Fruit fly (Drosophila melanogaster) whole organism, embryonic: Measurements from ENCODE around the gene APC4.
A peak's percentile ranks its signal among the peaks of the same experiment; 100 is the strongest.

ENCODE experiments used
- BtbVII ChIP-seq: fragments of 200-800 bp; sonication (Bioruptor generic); optimal IDR thresholded peaks from 3 replicates; lab custom pipeline; 2017; ENCODE audit warnings: missing biosample characterization, mild to moderate bottlenecking, missing genetic modification characterization
- Bteb2 ChIP-seq: fragments of 200-800 bp; sonication (Bioruptor generic); optimal IDR thresholded peaks from 2 replicates; lab custom pipeline; 2016; ENCODE audit warnings: missing biosample characterization, missing genetic modification characterization
- CG1024 ChIP-seq: fragments of 200-800 bp; sonication (Bioruptor generic); IDR thresholded peaks from 2 replicates; pipeline ENCODE4 v1.3.6; 2022; ENCODE audit warnings: missing biosample characterization, missing genetic modification characterization
- CG10543 ChIP-seq: fragments of 200-800 bp; sonication (Bioruptor generic); optimal IDR thresholded peaks from 3 replicates; lab custom pipeline; 2017; ENCODE audit warnings: missing biosample characterization, mild to moderate bottlenecking, missing genetic modification characterization, moderate library complexity
- CG12299 ChIP-seq: fragments of 200-800 bp; sonication (Bioruptor generic); optimal IDR thresholded peaks from 2 replicates; lab custom pipeline; 2018; ENCODE audit warnings: missing biosample characterization, mild to moderate bottlenecking, missing genetic modification characterization
- CG14050 ChIP-seq: fragments of 200-800 bp; sonication (Bioruptor generic); IDR thresholded peaks from 3 replicates; pipeline ENCODE4 v1.3.6; 2022; ENCODE audit warnings: missing biosample characterization, missing genetic modification characterization
- CG15696 ChIP-seq: fragments of 200-800 bp; sonication (Bioruptor generic); optimal IDR thresholded peaks from 2 replicates; lab custom pipeline; 2019; ENCODE audit warnings: missing biosample characterization, mild to moderate bottlenecking, missing genetic modification characterization, moderate library complexity
- CG1602 ChIP-seq: fragments of 200-800 bp; sonication (Bioruptor generic); optimal IDR thresholded peaks from 3 replicates; lab custom pipeline; 2016; ENCODE audit warnings: missing biosample characterization, missing genetic modification characterization
- CG1647 ChIP-seq: fragments of 200-800 bp; sonication (Bioruptor generic); optimal IDR thresholded peaks from 3 replicates; lab custom pipeline; 2016; ENCODE audit warnings: missing biosample characterization, missing genetic modification characterization
- CG17361 ChIP-seq: fragments of 200-800 bp; sonication (Bioruptor generic); IDR thresholded peaks from 3 replicates; pipeline ENCODE4 v1.3.6; 2022; ENCODE audit warnings: missing biosample characterization, missing genetic modification characterization
- CG17912 ChIP-seq: fragments of 200-800 bp; sonication (Bioruptor generic); optimal IDR thresholded peaks from 2 replicates; lab custom pipeline; 2018; ENCODE audit warnings: missing biosample characterization, mild to moderate bottlenecking, missing genetic modification characterization
- CG2129 ChIP-seq: fragments of 200-800 bp; sonication (Bioruptor generic); IDR thresholded peaks from 2 replicates; pipeline ENCODE4 v1.3.6; 2022; ENCODE audit warnings: missing biosample characterization, missing genetic modification characterization; ENCODE audit not compliant: partially characterized antibody
- CG2678 ChIP-seq: fragments of 200-800 bp; sonication (Bioruptor generic); optimal IDR thresholded peaks from 3 replicates; lab custom pipeline; 2019; ENCODE audit warnings: missing biosample characterization, mild to moderate bottlenecking, missing genetic modification characterization, moderate library complexity
- CG34224 ChIP-seq: fragments of 200-800 bp; sonication (Bioruptor generic); IDR thresholded peaks from 3 replicates; pipeline ENCODE4 v1.3.6; 2022; ENCODE audit warnings: missing biosample characterization, missing genetic modification characterization; ENCODE audit not compliant: partially characterized antibody
- CG34376 ChIP-seq: fragments of 200-800 bp; sonication (Bioruptor generic); optimal IDR thresholded peaks from 2 replicates; lab custom pipeline; 2018; ENCODE audit warnings: missing biosample characterization, mild to moderate bottlenecking, missing genetic modification characterization
- CG42726 ChIP-seq: fragments of 200-800 bp; sonication (Bioruptor generic); IDR thresholded peaks from 2 replicates; pipeline ENCODE4 v1.3.6; 2022; ENCODE audit warnings: missing biosample characterization, missing genetic modification characterization; ENCODE audit not compliant: partially characterized antibody
- CG4854 ChIP-seq: fragments of 200-800 bp; sonication (Bioruptor generic); optimal IDR thresholded peaks from 2 replicates; lab custom pipeline; 2016; ENCODE audit warnings: missing biosample characterization, missing genetic modification characterization, inconsistent platforms
- CG6175 ChIP-seq: fragments of 200-800 bp; sonication (Bioruptor generic); IDR thresholded peaks from 3 replicates; pipeline ENCODE4 v1.3.6; 2022; ENCODE audit warnings: missing biosample characterization, missing genetic modification characterization
- CG7271 ChIP-seq: fragments of 200-800 bp; sonication (Bioruptor generic); optimal IDR thresholded peaks from 2 replicates; lab custom pipeline; 2018; ENCODE audit warnings: missing biosample characterization, mild to moderate bottlenecking, missing genetic modification characterization, moderate library complexity
- CG8290 ChIP-seq, 3 experiments: fragments of 200-800 bp; sonication (Bioruptor generic); optimal IDR thresholded peaks; 2 replicates each; lab custom pipeline; 2016 to 2019; ENCODE audit warnings: missing biosample characterization in 3 of 3, missing genetic modification characterization in 3 of 3, mild to moderate bottlenecking in 2 of 3, moderate library complexity in 1 of 3
- CG9797 ChIP-seq: fragments of 200-800 bp; sonication (Bioruptor generic); optimal IDR thresholded peaks from 3 replicates; lab custom pipeline; 2018; ENCODE audit warnings: missing biosample characterization, mild to moderate bottlenecking, missing genetic modification characterization
- CTCF ChIP-seq: fragments of 200-800 bp; sonication (Bioruptor generic); optimal IDR thresholded peaks from 2 replicates; lab custom pipeline; 2017; ENCODE audit warnings: missing biosample characterization, mild to moderate bottlenecking, missing genetic modification characterization, moderate library complexity
- CkIIα-i1 ChIP-seq: fragments of 200-800 bp; sonication (Bioruptor generic); IDR thresholded peaks from 2 replicates; pipeline ENCODE4 v1.3.6; 2022; ENCODE audit warnings: missing biosample characterization, missing genetic modification characterization
- D19A ChIP-seq: fragments of 200-800 bp; optimal IDR thresholded peaks from 3 replicates; lab custom pipeline; 2019; ENCODE audit warnings: missing biosample characterization, mild to moderate bottlenecking, missing genetic modification characterization, moderate library complexity
- Doc2 ChIP-seq: fragments of 200-800 bp; sonication (Bioruptor generic); IDR thresholded peaks from 2 replicates; pipeline ENCODE4 v1.3.6; 2022; ENCODE audit warnings: missing biosample characterization, missing genetic modification characterization
- E2f1 ChIP-seq: fragments of 200-800 bp; sonication (Bioruptor generic); IDR thresholded peaks from 2 replicates; pipeline ENCODE4 v1.3.6; 2022; ENCODE audit warnings: missing biosample characterization, missing genetic modification characterization
- E2f2 ChIP-seq: fragments of 200-800 bp; sonication (Bioruptor generic); IDR thresholded peaks from 2 replicates; pipeline ENCODE4 v1.3.6; 2022; ENCODE audit warnings: missing biosample characterization, missing genetic modification characterization
- Eip74EF ChIP-seq, 2 experiments: fragments of 200-800 bp in 1 of 2; fragments of >200 bp in 1 of 2; sonication (Bioruptor generic) in 1 of 2; optimal IDR thresholded peaks; 2 replicates each; lab custom pipeline; 2017 to 2019; ENCODE audit warnings: missing biosample characterization in 2 of 2, missing genetic modification characterization in 2 of 2, mild to moderate bottlenecking in 1 of 2, moderate library complexity in 1 of 2
- Lhr ChIP-seq: fragments of 200-800 bp; sonication (Bioruptor generic); optimal IDR thresholded peaks from 3 replicates; lab custom pipeline; 2017; ENCODE audit warnings: mild to moderate bottlenecking, missing biosample characterization, missing genetic modification reagents, missing genetic modification characterization
- Ptx1 ChIP-seq: fragments of 200-800 bp; sonication (Bioruptor generic); IDR thresholded peaks from 2 replicates; pipeline ENCODE4 v1.3.6; 2022; ENCODE audit warnings: missing biosample characterization, missing genetic modification characterization
- Sin3A ChIP-seq: fragments of >200 bp; optimal IDR thresholded peaks from 2 replicates; lab custom pipeline; 2018
- Spps ChIP-seq: fragments of 200-800 bp; sonication (Bioruptor generic); optimal IDR thresholded peaks from 2 replicates; lab custom pipeline; 2018; ENCODE audit warnings: missing biosample characterization, mild to moderate bottlenecking, missing genetic modification characterization
- Trl ChIP-seq, 3 experiments: fragments of >200 bp in 2 of 3; fragments of 200-800 bp in 1 of 3; sonication (Bioruptor generic) in 1 of 3; optimal IDR thresholded peaks; 2 replicates in 1 of 3; 3 replicates in 2 of 3; lab custom pipeline; 2016 to 2017; ENCODE audit warnings: missing biosample characterization in 1 of 3, missing genetic modification characterization in 1 of 3
- ac ChIP-seq: fragments of 200-800 bp; sonication (Bioruptor generic); optimal IDR thresholded peaks from 3 replicates; lab custom pipeline; 2017; ENCODE audit warnings: missing biosample characterization, mild to moderate bottlenecking, missing genetic modification characterization
- ap ChIP-seq: fragments of 200-800 bp; sonication (Bioruptor generic); IDR thresholded peaks from 2 replicates; pipeline ENCODE4 v1.3.6; 2022; ENCODE audit warnings: missing biosample characterization, missing genetic modification characterization
- cad ChIP-seq: fragments of >200 bp; optimal IDR thresholded peaks from 2 replicates; lab custom pipeline; 2017; ENCODE audit warnings: missing biosample characterization, missing genetic modification characterization
- crol ChIP-seq: fragments of 200-800 bp; sonication (Bioruptor generic); IDR thresholded peaks from 2 replicates; pipeline ENCODE4 v1.3.6; 2022; ENCODE audit warnings: missing biosample characterization, missing genetic modification characterization
- disco-r ChIP-seq: fragments of 200-800 bp; sonication (Bioruptor generic); optimal IDR thresholded peaks from 2 replicates; lab custom pipeline; 2016; ENCODE audit warnings: missing biosample characterization, missing genetic modification characterization
- en ChIP-seq: fragments of 200-800 bp; sonication (Bioruptor generic); optimal IDR thresholded peaks from 2 replicates; lab custom pipeline; 2016; ENCODE audit warnings: missing biosample characterization, missing genetic modification characterization
- esg ChIP-seq: fragments of 200-800 bp; sonication (Bioruptor generic); conservative IDR thresholded peaks from 2 replicates; pipeline ENCODE4 v1.3.6; 2022; ENCODE audit warnings: missing biosample characterization, missing genetic modification characterization
- fd64A ChIP-seq: fragments of 200-800 bp; sonication (Bioruptor generic); optimal IDR thresholded peaks from 3 replicates; lab custom pipeline; 2018; ENCODE audit warnings: missing biosample characterization, mild to moderate bottlenecking, missing genetic modification characterization
- gcm ChIP-seq: fragments of 200-800 bp; sonication (Bioruptor generic); optimal IDR thresholded peaks from 2 replicates; lab custom pipeline; 2019; ENCODE audit warnings: missing biosample characterization, mild to moderate bottlenecking, missing genetic modification characterization, moderate library complexity
- gem ChIP-seq: fragments of 200-800 bp; sonication (Bioruptor generic); optimal IDR thresholded peaks from 2 replicates; lab custom pipeline; 2019; ENCODE audit warnings: missing biosample characterization, mild to moderate bottlenecking, missing genetic modification characterization, moderate library complexity
- gro ChIP-seq: fragments of 200-800 bp; sonication (Bioruptor generic); optimal IDR thresholded peaks from 2 replicates; lab custom pipeline; 2016; ENCODE audit warnings: missing biosample characterization, missing genetic modification characterization
- hbn ChIP-seq: fragments of 200-800 bp; sonication (Bioruptor generic); IDR thresholded peaks from 2 replicates; pipeline ENCODE4 v1.3.6; 2022; ENCODE audit warnings: missing biosample characterization, missing genetic modification characterization; ENCODE audit not compliant: partially characterized antibody
- lbe ChIP-seq: fragments of 200-800 bp; sonication (Bioruptor generic); optimal IDR thresholded peaks from 2 replicates; lab custom pipeline; 2016; ENCODE audit warnings: missing biosample characterization, mild to moderate bottlenecking, missing genetic modification characterization
- nerfin-2 ChIP-seq: fragments of 200-800 bp; sonication (Bioruptor generic); IDR thresholded peaks from 2 replicates; pipeline ENCODE4 v1.3.6; 2022; ENCODE audit warnings: missing biosample characterization, missing genetic modification characterization; ENCODE audit not compliant: partially characterized antibody
- pho ChIP-seq: fragments of 200-800 bp; sonication (Bioruptor generic); optimal IDR thresholded peaks from 2 replicates; lab custom pipeline; 2016; ENCODE audit warnings: missing biosample characterization, missing genetic modification characterization
- slbo ChIP-seq: fragments of 200-800 bp; sonication (Bioruptor generic); IDR thresholded peaks from 2 replicates; pipeline ENCODE4 v1.3.6; 2022; ENCODE audit warnings: missing biosample characterization, missing genetic modification characterization
- ttk ChIP-seq: fragments of 200-800 bp; sonication (Bioruptor generic); IDR thresholded peaks from 2 replicates; pipeline ENCODE4 v2.1.2; 2022; ENCODE audit warnings: missing biosample characterization, missing genetic modification characterization
- zf30C ChIP-seq: fragments of 200-800 bp; sonication (Bioruptor generic); optimal IDR thresholded peaks from 3 replicates; lab custom pipeline; 2018; ENCODE audit warnings: missing biosample characterization, mild to moderate bottlenecking, missing genetic modification characterization

Gene APC4

DNA sequence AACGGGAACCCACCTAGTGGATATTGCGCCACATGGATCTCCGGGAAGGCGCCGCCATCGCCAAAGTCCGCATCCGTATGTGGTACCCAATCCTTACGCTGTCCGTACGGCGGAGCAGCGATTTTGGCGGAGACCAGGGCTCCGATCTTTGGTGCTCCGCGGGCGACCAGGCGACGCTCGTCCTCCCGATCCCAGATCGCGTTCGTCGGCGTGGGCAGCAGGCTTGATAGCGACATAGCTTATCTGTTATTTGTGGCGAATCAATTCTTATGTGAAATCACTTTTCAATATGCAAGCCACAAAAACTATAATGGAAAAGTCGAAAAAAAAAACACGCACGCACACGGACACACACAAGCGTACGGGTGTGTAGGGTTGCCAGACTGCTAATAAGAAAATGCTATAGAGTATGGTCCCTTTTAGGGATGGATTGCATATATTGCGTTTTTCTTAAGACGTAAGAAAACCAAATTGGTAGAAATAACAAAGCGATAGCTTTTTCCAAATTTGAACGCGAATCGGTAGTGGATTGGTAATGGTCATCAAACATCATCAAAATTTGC is 23.6 kb downstream of the APC4 start, which contains the start of gene Bx42 (continued):
- TF ChIP-seq E2f2 (GFP tag; lab: Robert Waterston, UW) (0 out of 2 replicates have a peak, but pooled peaks have one; percentile 16), CG10543 (GFP tag; lab: Kevin White, UChicago) (no peak), CkIIα-i1 (GFP tag; lab: Robert Waterston, UW) (no peak), Eip74EF (GFP tag; optimal IDR thresholded peaks at IDR 0.05; lab: Kevin White, UChicago) (no peak), Ptx1 (GFP tag; lab: Robert Waterston, UW) (no peak), CG1024 (no peak), en (GFP tag; lab: Kevin White, UChicago) (no peak), slbo (GFP tag; lab: Robert Waterston, UW) (no peak), ttk (GFP tag; lab: Robert Waterston, UW) (no peak), pho (GFP tag; lab: Kevin White, UChicago) (peak; percentile 8), ap (no peak), CG14050 (GFP tag; lab: Robert Waterston, UW) (no peak), CG7271 (tag; lab: Kevin White, UChicago) (no peak), fd64A (GFP tag; lab: Kevin White, UChicago) (no peak), Bteb2 (GFP tag; lab: Kevin White, UChicago) (no peak), Lhr (GFP tag; lab: Kevin White, UChicago) (peak; percentile 31), CG1647 (GFP tag; lab: Kevin White, UChicago) (no peak), CG2678 (tag; lab: Kevin White, UChicago) (no peak), gcm (GFP tag; lab: Kevin White, UChicago) (no peak), lbe (GFP tag; lab: Kevin White, UChicago) (no peak), CG1602 (GFP tag; lab: Kevin White, UChicago) (no peak), CG15696 (no peak), gem (no peak), zf30C (no peak), Doc2 (GFP tag; lab: Robert Waterston, UW) (no peak), disco-r (GFP tag; lab: Kevin White, UChicago) (no peak), Sin3A (lab: Kevin White, UChicago) (peak; percentile 1), ac (GFP tag; lab: Kevin White, UChicago) (no peak), Trl (optimal IDR thresholded peaks at IDR 0.05; lab: Kevin White, UChicago) (no peak), Trl (GFP tag; optimal IDR thresholded peaks at IDR 0.05; lab: Kevin White, UChicago) (peak; percentile 14), nerfin-2 (GFP tag; lab: Robert Waterston, UW) (no peak), CG17912 (GFP tag; lab: Kevin White, UChicago) (no peak), CG2129 (no peak), hbn (GFP tag; lab: Robert Waterston, UW) (no peak), esg (no peak), CG4854 (no peak), cad (GFP tag; lab: Kevin White, UChicago) (no peak), BtbVII (GFP tag; lab: Kevin White, UChicago) (no peak), CG34224 (GFP tag; lab: Robert Waterston, UW) (no peak), Spps (tag; lab: Kevin White, UChicago) (no peak), CG9797 (GFP tag; lab: Kevin White, UChicago) (peak; percentile 23), CG6175 (GFP tag; lab: Robert Waterston, UW) (no peak), CTCF (no peak), CG34376 (GFP tag; lab: Kevin White, UChicago) (no peak), D19A (tag; lab: Kevin White, UChicago) (no peak), crol (GFP tag; lab: Robert Waterston, UW) (no peak), CG12299 (tag; lab: Kevin White, UChicago) (no peak), CG17361 (GFP tag; lab: Robert Waterston, UW) (no peak), gro (GFP tag; lab: Kevin White, UChicago) (no peak), CG8290 (GFP tag; optimal IDR thresholded peaks at IDR 0.05; lab: Kevin White, UChicago) (no peak), CG8290 (tag; optimal IDR thresholded peaks at IDR 0.05; lab: Kevin White, UChicago) (no peak), E2f1 (GFP tag; lab: Robert Waterston, UW) (no peak), CG42726 (GFP tag; lab: Robert Waterston, UW) (peak; percentile 11; the same call in 1 of the 2 replicates)
